Worm (Caenorhabditis elegans): ENCODE measurements around the gene ttr-40.

ce11 chrV:9346804-9347203, 8.5 kb downstream of the ttr-40 start, which contains the start of the genes K07B1.7 and try-5:
- TF ChIP-seq elt-3 (tag; optimal IDR thresholded peaks at IDR 0.05) (no peak), unc-62 (GFP tag; optimal IDR thresholded peaks at IDR 0.05) (no peak), lin-13 (GFP tag; optimal IDR thresholded peaks at IDR 0.05) (peak; percentile 26), snpc-4 (tag; optimal IDR thresholded peaks at IDR 0.05) (no peak), unc-55 (GFP tag; optimal IDR thresholded peaks at IDR 0.05) (peak; percentile 94), ztf-4 (tag; optimal IDR thresholded peaks at IDR 0.05) (no peak), ZK546.5 (tag; optimal IDR thresholded peaks at IDR 0.05) (no peak)

All from whole organism, L2 larva.